Worm (Caenorhabditis elegans) whole organism, L3 larva: ENCODE data around the gene ZK84.5.

Experiments used
- ZK546.5 ChIP-seq: sonication (generic microtip); optimal IDR thresholded peaks from 2 replicates; lab custom pipeline; 2017; ENCODE audit warnings: missing biosample characterization, missing genetic modification characterization
- ama-1 ChIP-seq: fragments of 150-350 bp; optimal IDR thresholded peaks from 2 replicates; lab custom pipeline; 2018
- fos-1 ChIP-seq: fragments of 150-350 bp; optimal IDR thresholded peaks from 2 replicates; lab custom pipeline; 2014; ENCODE audit warnings: missing biosample characterization, missing genetic modification characterization
- lin-15B ChIP-seq: fragments of 150-350 bp; optimal IDR thresholded peaks from 2 replicates; lab custom pipeline; 2014; ENCODE audit warnings: missing biosample characterization, missing genetic modification characterization
- lin-39 ChIP-seq: fragments of 150-350 bp; optimal IDR thresholded peaks from 2 replicates; lab custom pipeline; 2018; ENCODE audit warnings: missing biosample characterization, missing genetic modification reagents, missing genetic modification characterization
- mdl-1 ChIP-seq: fragments of 150-350 bp; optimal IDR thresholded peaks from 2 replicates; lab custom pipeline; 2014; ENCODE audit warnings: missing biosample characterization, missing genetic modification characterization
- nfya-1 ChIP-seq: sonication (generic microtip); optimal IDR thresholded peaks from 2 replicates; lab custom pipeline; 2017; ENCODE audit warnings: missing genetic modification characterization, mild to moderate bottlenecking, missing compliant biosample characterization, antibody characterized with exemption, moderate library complexity; ENCODE audit not compliant: insufficient read depth
- nhr-11 ChIP-seq: fragments of 150-350 bp; optimal IDR thresholded peaks from 2 replicates; lab custom pipeline; 2014; ENCODE audit warnings: missing biosample characterization, missing genetic modification characterization
- nhr-237 ChIP-seq: fragments of 150-350 bp; optimal IDR thresholded peaks from 2 replicates; lab custom pipeline; 2014; ENCODE audit warnings: missing biosample characterization, missing genetic modification characterization
- pha-4 ChIP-seq: fragments of 150-350 bp; optimal IDR thresholded peaks from 2 replicates; lab custom pipeline; 2014; ENCODE audit warnings: missing biosample characterization, missing genetic modification reagents, missing genetic modification characterization
- sea-2 ChIP-seq: fragments of 150-350 bp; sonication (generic microtip); optimal IDR thresholded peaks from 4 replicates; lab custom pipeline; 2014; ENCODE audit warnings: missing biosample characterization, missing genetic modification reagents, missing genetic modification characterization
- snpc-4 ChIP-seq: fragments of 150-350 bp; optimal IDR thresholded peaks from 2 replicates; lab custom pipeline; 2014; ENCODE audit warnings: missing biosample characterization, missing genetic modification characterization
- unc-62 ChIP-seq: fragments of 150-350 bp; sonication (generic microtip); optimal IDR thresholded peaks from 4 replicates; lab custom pipeline; 2014; ENCODE audit warnings: missing biosample characterization, missing genetic modification reagents, missing genetic modification characterization

ce11 chrII:5996066-5996465, 20.2 kb downstream of the ZK84.5 start, which contains the start of gene ins-4:
- TF ChIP-seq nhr-11 (tag; lab: Kevin White, UChicago) (no peak), fos-1 (no peak), ZK546.5 (no peak), snpc-4 (tag; lab: Kevin White, UChicago) (no peak), nfya-1 (no peak), nhr-237 (tag; lab: Kevin White, UChicago) (no peak), lin-15B (tag; lab: Kevin White, UChicago) (no peak), mdl-1 (tag; lab: Kevin White, UChicago) (no peak), lin-39 (tag; lab: Kevin White, UChicago) (no peak), ama-1 (lab: Kevin White, UChicago) (no peak), unc-62 (no peak), sea-2 (GFP tag; lab: Kevin White, UChicago) (no peak), pha-4 (tag; lab: Kevin White, UChicago) (no peak)
